Fruit fly (Drosophila melanogaster) whole organism, wandering third instar larva: Measurements from ENCODE around the gene CG5466.

ENCODE experiments used
- Abd-B ChIP-seq: fragments of >200 bp; optimal IDR thresholded peaks from 2 replicates; lab custom pipeline; 2017; ENCODE audit warnings: missing biosample characterization, missing genetic modification characterization
- CG32264 ChIP-seq: fragments of 200-800 bp; sonication (Bioruptor generic); optimal IDR thresholded peaks from 2 replicates; lab custom pipeline; 2016; ENCODE audit warnings: missing biosample characterization, missing genetic modification characterization
- CG9705 ChIP-seq: fragments of 200-800 bp; sonication (Bioruptor generic); optimal IDR thresholded peaks from 2 replicates; lab custom pipeline; 2018; ENCODE audit warnings: missing biosample characterization, mild to moderate bottlenecking, missing genetic modification characterization
- CrebA ChIP-seq: fragments of 200-800 bp; sonication (Bioruptor generic); optimal IDR thresholded peaks from 2 replicates; lab custom pipeline; 2016; ENCODE audit warnings: missing biosample characterization, mild to moderate bottlenecking, missing genetic modification characterization, borderline replicate concordance
- Dfd ChIP-seq: fragments of >200 bp; optimal IDR thresholded peaks from 2 replicates; lab custom pipeline; 2017; ENCODE audit warnings: missing biosample characterization, missing genetic modification characterization
- Dif ChIP-seq: fragments of 200-275, 200-300 bp; sonication (Bioruptor generic); optimal IDR thresholded peaks from 2 replicates; lab custom pipeline; 2018; ENCODE audit warnings: missing biosample characterization, missing genetic modification characterization; ENCODE audit not compliant: partially characterized antibody
- GATAd ChIP-seq: sonication (Bioruptor generic); optimal IDR thresholded peaks from 2 replicates; lab custom pipeline; 2016; ENCODE audit warnings: missing biosample characterization, missing genetic modification characterization
- HLH106 ChIP-seq: fragments of 200-800 bp; optimal IDR thresholded peaks from 3 replicates; lab custom pipeline; 2019; ENCODE audit warnings: missing biosample characterization, mild to moderate bottlenecking, missing genetic modification characterization, moderate library complexity
- Hnf4 ChIP-seq: fragments of 200-800 bp; sonication (Bioruptor generic); optimal IDR thresholded peaks from 2 replicates; lab custom pipeline; 2016; ENCODE audit warnings: missing biosample characterization, mild to moderate bottlenecking, missing genetic modification characterization
- Hr78 ChIP-seq: fragments of >200 bp; optimal IDR thresholded peaks from 2 replicates; lab custom pipeline; 2017; ENCODE audit warnings: missing biosample characterization, missing genetic modification characterization
- Hr83 ChIP-seq: fragments of 200-300 bp; sonication (Bioruptor generic); optimal IDR thresholded peaks from 2 replicates; lab custom pipeline; 2016; ENCODE audit warnings: missing biosample characterization, mild to moderate bottlenecking, missing genetic modification characterization, moderate library complexity; ENCODE audit not compliant: poor library complexity, severe bottlenecking
- Jra ChIP-seq: sonication (Bioruptor generic); optimal IDR thresholded peaks from 2 replicates; lab custom pipeline; 2016; ENCODE audit warnings: missing biosample characterization, missing genetic modification characterization
- Mio ChIP-seq: sonication (Bioruptor generic); optimal IDR thresholded peaks from 2 replicates; lab custom pipeline; 2016; ENCODE audit warnings: missing biosample characterization, missing genetic modification characterization
- Myc ChIP-seq: fragments of >200 bp; optimal IDR thresholded peaks from 2 replicates; lab custom pipeline; 2017
- N ChIP-seq: fragments of >200 bp; optimal IDR thresholded peaks from 2 replicates; lab custom pipeline; 2018; ENCODE audit warnings: missing biosample characterization, missing external identifiers, missing genetic modification characterization
- OdsH ChIP-seq: fragments of 200-800 bp; sonication (Bioruptor generic); optimal IDR thresholded peaks from 2 replicates; lab custom pipeline; 2016; ENCODE audit warnings: missing biosample characterization, mild to moderate bottlenecking, missing genetic modification characterization
- Rel ChIP-seq, 2 experiments: fragments of 200-800 bp; sonication (Bioruptor generic) in 1 of 2; optimal IDR thresholded peaks; 2 replicates in 1 of 2; 3 replicates in 1 of 2; lab custom pipeline; 2016 to 2019; ENCODE audit warnings: mild to moderate bottlenecking in 2 of 2, missing biosample characterization in 2 of 2, missing genetic modification characterization in 2 of 2, moderate library complexity in 1 of 2
- Sp1 ChIP-seq: fragments of 200-800 bp; sonication (Bioruptor generic); optimal IDR thresholded peaks from 3 replicates; lab custom pipeline; 2019; ENCODE audit warnings: missing biosample characterization, mild to moderate bottlenecking, missing genetic modification characterization, moderate library complexity
- Vsx2 ChIP-seq: fragments of 200-300, 225-300 bp; sonication (Bioruptor generic); optimal IDR thresholded peaks from 2 replicates; lab custom pipeline; 2018; ENCODE audit warnings: missing biosample characterization, missing genetic modification characterization; ENCODE audit not compliant: partially characterized antibody
- br ChIP-seq: fragments of 200-800 bp; sonication (Bioruptor generic); optimal IDR thresholded peaks from 2 replicates; lab custom pipeline; 2016; ENCODE audit warnings: missing biosample characterization, missing genetic modification characterization
- brk ChIP-seq: fragments of 200-800 bp; sonication (Bioruptor generic); optimal IDR thresholded peaks from 2 replicates; lab custom pipeline; 2016; ENCODE audit warnings: missing biosample characterization, mild to moderate bottlenecking, missing genetic modification characterization
- dl ChIP-seq, 2 experiments: fragments of 175-275, 200-275 bp in 1 of 2; fragments of 200-275 bp in 1 of 2; sonication (Bioruptor generic); optimal IDR thresholded peaks; lab custom pipeline; 2018; ENCODE audit warnings: mild to moderate bottlenecking in 2 of 2, missing biosample characterization in 2 of 2, missing genetic modification characterization in 2 of 2, moderate library complexity in 2 of 2; ENCODE audit not compliant: partially characterized antibody in 2 of 2, insufficient read depth in 1 of 2
- dmrt93B ChIP-seq: fragments of 200-800 bp; sonication (Bioruptor generic); optimal IDR thresholded peaks from 2 replicates; lab custom pipeline; 2018; ENCODE audit warnings: missing biosample characterization, mild to moderate bottlenecking, missing genetic modification characterization
- dsf ChIP-seq: sonication (Bioruptor generic); optimal IDR thresholded peaks from 2 replicates; lab custom pipeline; 2016; ENCODE audit warnings: missing biosample characterization, missing genetic modification characterization, borderline replicate concordance
- ey ChIP-seq: fragments of 200-800 bp; sonication (Bioruptor generic); optimal IDR thresholded peaks from 2 replicates; lab custom pipeline; 2016; ENCODE audit warnings: missing biosample characterization, missing genetic modification characterization
- foxo ChIP-seq, 2 experiments: fragments of 200-800 bp; sonication (Bioruptor generic); optimal IDR thresholded peaks; 2 replicates in 1 of 2; 3 replicates in 1 of 2; lab custom pipeline; 2016 to 2017; ENCODE audit warnings: missing biosample characterization in 2 of 2, missing genetic modification characterization in 2 of 2
- fru ChIP-seq: fragments of 200-800 bp; sonication (Bioruptor generic); optimal IDR thresholded peaks from 3 replicates; lab custom pipeline; 2016; ENCODE audit warnings: missing biosample characterization, mild to moderate bottlenecking, missing genetic modification characterization
- h ChIP-seq: fragments of 200-800 bp; sonication (Bioruptor generic); optimal IDR thresholded peaks from 3 replicates; lab custom pipeline; 2016; ENCODE audit warnings: missing biosample characterization, mild to moderate bottlenecking, missing genetic modification characterization
- jim ChIP-seq: fragments of 175-275, 200-325 bp; sonication (Bioruptor generic); optimal IDR thresholded peaks from 2 replicates; lab custom pipeline; 2016; ENCODE audit warnings: missing biosample characterization, mild to moderate bottlenecking, missing genetic modification characterization
- lola ChIP-seq: fragments of >200 bp; optimal IDR thresholded peaks from 2 replicates; lab custom pipeline; 2017; ENCODE audit warnings: missing biosample characterization, missing genetic modification characterization
- pan ChIP-seq: fragments of >200 bp; optimal IDR thresholded peaks from 2 replicates; lab custom pipeline; 2017
- psq ChIP-seq: fragments of 200-800 bp; sonication (Bioruptor generic); optimal IDR thresholded peaks from 3 replicates; lab custom pipeline; 2017; ENCODE audit warnings: missing biosample characterization, mild to moderate bottlenecking, missing genetic modification characterization, moderate library complexity
- rgr ChIP-seq: fragments of 200-800 bp; sonication (Bioruptor generic); optimal IDR thresholded peaks from 3 replicates; lab custom pipeline; 2016; ENCODE audit warnings: missing biosample characterization, mild to moderate bottlenecking, missing genetic modification characterization
- sage ChIP-seq: fragments of 200-800 bp; sonication (Bioruptor generic); optimal IDR thresholded peaks from 2 replicates; lab custom pipeline; 2016; ENCODE audit warnings: missing biosample characterization, mild to moderate bottlenecking, missing genetic modification characterization
- sv ChIP-seq: fragments of 200-800 bp; sonication (Bioruptor generic); optimal IDR thresholded peaks from 3 replicates; lab custom pipeline; 2016; ENCODE audit warnings: missing biosample characterization, missing genetic modification characterization
- tai ChIP-seq: sonication (Bioruptor generic); optimal IDR thresholded peaks from 2 replicates; lab custom pipeline; 2016; ENCODE audit warnings: missing biosample characterization, missing genetic modification characterization
- usp ChIP-seq: fragments of >200 bp; optimal IDR thresholded peaks from 2 replicates; lab custom pipeline; 2017; ENCODE audit warnings: missing biosample characterization, missing genetic modification characterization
- woc ChIP-seq: sonication (Bioruptor generic); optimal IDR thresholded peaks from 2 replicates; lab custom pipeline; 2016; ENCODE audit warnings: missing biosample characterization, mild to moderate bottlenecking, missing genetic modification characterization

Gene CG5466

DNA sequence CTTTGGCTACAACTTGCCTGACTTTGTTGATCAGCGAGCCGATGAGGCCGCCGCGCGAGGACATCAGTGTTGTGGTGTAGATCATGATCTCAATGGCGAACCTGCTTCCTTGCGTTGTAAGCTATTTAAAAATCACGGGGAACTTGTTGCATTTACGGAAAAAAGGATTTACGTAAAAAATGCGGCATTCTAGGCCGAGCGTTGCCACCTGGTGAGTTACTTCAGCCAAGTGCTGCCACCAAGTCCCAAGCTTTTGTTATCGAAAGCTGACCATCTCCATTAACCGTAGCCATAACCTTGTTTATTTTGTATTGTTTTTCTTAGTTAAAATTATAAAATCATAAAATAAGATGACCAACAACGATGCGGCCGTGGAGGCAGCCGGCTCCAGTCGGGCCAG lies 40.9 kb upstream of the CG5466 start, which contains the start of the genes TFAM and CG5412:
Gene TFAM (minus strand): TSS at position 222 of the 400 bp plus-strand sequence.
Gene CG5412 (plus strand): TSS at position 265 of the 400 bp plus-strand sequence.
- TF ChIP-seq foxo (GFP tag; optimal IDR thresholded peaks at IDR 0.05; lab: Kevin White, UChicago) (no peak), Hnf4 (GFP tag; lab: Kevin White, UChicago) (no peak), h (GFP tag; lab: Kevin White, UChicago) (no peak), Hr83 (GFP tag; lab: Kevin White, UChicago) (no peak), CG9705 (GFP tag; lab: Kevin White, UChicago) (no peak), sage (no peak), tai (no peak), Vsx2 (GFP tag; lab: Kevin White, UChicago) (no peak), Jra (GFP tag; lab: Kevin White, UChicago) (no peak), ey (GFP tag; lab: Kevin White, UChicago) (no peak), lola (GFP tag; lab: Kevin White, UChicago) (no peak), Dif (GFP tag; lab: Kevin White, UChicago) (no peak)

DNA sequence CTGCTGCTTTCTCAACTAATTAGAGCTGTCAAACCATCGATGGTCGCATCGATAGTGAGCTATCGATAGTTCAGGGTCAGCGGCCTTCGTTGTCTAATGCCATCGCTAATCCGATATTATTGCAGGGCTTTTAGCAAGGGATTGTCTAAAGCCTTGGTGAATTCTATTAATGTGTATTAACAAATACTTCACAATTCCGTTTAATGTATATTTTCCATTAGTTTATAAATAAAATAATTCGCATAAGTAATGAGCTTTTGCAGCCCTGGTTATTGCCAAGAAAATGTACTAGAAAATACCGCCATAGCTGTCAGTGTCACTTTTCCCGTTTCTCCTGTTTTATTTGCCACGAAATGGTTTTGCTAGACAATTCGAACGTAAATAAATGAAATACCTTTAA lies 37.9 kb upstream of the CG5466 start, which contains the start of the genes EloB and Srp14:
Gene EloB (minus strand): TSS at position 35 of the 400 bp plus-strand sequence.
Gene Srp14 (plus strand): TSS at position 300 of the 400 bp plus-strand sequence.
- TF ChIP-seq psq (peak; percentile 74), dl (GFP tag; optimal IDR thresholded peaks at IDR 0.05; lab: Kevin White, UChicago; ENCODE audit: insufficient read depth in 1 of 2, partially characterized antibody in 2 of 2) (no peak), h (GFP tag; lab: Kevin White, UChicago) (peak; percentile 86), fru (GFP tag; lab: Kevin White, UChicago) (peak; percentile 83), CG9705 (GFP tag; lab: Kevin White, UChicago) (peak; percentile 71), woc (no peak), Hr78 (GFP tag; lab: Kevin White, UChicago) (no peak), sage (no peak), Myc (lab: Kevin White, UChicago) (no peak), Dif (GFP tag; lab: Kevin White, UChicago) (no peak), Sp1 (GFP tag; lab: Kevin White, UChicago) (peak; percentile 83), brk (GFP tag; lab: Kevin White, UChicago) (no peak), Mio (GFP tag; lab: Kevin White, UChicago) (no peak), ey (GFP tag; lab: Kevin White, UChicago) (peak; percentile 86), rgr (GFP tag; lab: Kevin White, UChicago) (peak; percentile 88), usp (GFP tag; lab: Kevin White, UChicago) (no peak), lola (GFP tag; lab: Kevin White, UChicago) (no peak), br (GFP tag; lab: Kevin White, UChicago) (peak; percentile 86), Dfd (GFP tag; lab: Kevin White, UChicago) (no peak), GATAd (no peak), CG32264 (GFP tag; lab: Kevin White, UChicago) (peak; percentile 49), N (GFP tag; lab: Kevin White, UChicago) (no peak), Hr83 (GFP tag; lab: Kevin White, UChicago) (peak; percentile 81), tai (no peak), Hnf4 (GFP tag; lab: Kevin White, UChicago) (peak; percentile 92), sv (GFP tag; lab: Kevin White, UChicago) (peak; percentile 77), pan (lab: Kevin White, UChicago) (no peak), foxo (GFP tag; optimal IDR thresholded peaks at IDR 0.05; lab: Kevin White, UChicago) (peak; percentile 57 to 88), Vsx2 (GFP tag; lab: Kevin White, UChicago) (no peak), dsf (GFP tag; lab: Kevin White, UChicago) (no peak), Rel (GFP tag; optimal IDR thresholded peaks at IDR 0.05; lab: Kevin White, UChicago) (no peak), Rel (tag; optimal IDR thresholded peaks at IDR 0.05; lab: Kevin White, UChicago) (peak; percentile 68), Jra (GFP tag; lab: Kevin White, UChicago) (peak; percentile 92), OdsH (peak; percentile 80), Abd-B (GFP tag; lab: Kevin White, UChicago) (no peak), CrebA (no peak), dmrt93B (GFP tag; lab: Kevin White, UChicago) (no peak), HLH106 (peak; percentile 87), jim (GFP tag; lab: Kevin White, UChicago) (no peak)
